Fruit fly (Drosophila melanogaster): ENCODE measurements around the gene Septin1.

The Septin1 gene

dm6 chrX:21339476-21339931 lies 18.6 kb upstream of the Septin1 start, which contains the start of the genes tty and fliI:
TSS of gene tty (minus strand) at chrX:21339676.
TSS of gene fliI (plus strand) at chrX:21339741.
- TF ChIP-seq Clk (GFP tag; optimal IDR thresholded peaks at IDR 0.05) = peak; percentile 48
- peak; percentile 85 for TF ChIP-seq CG1620 (GFP tag; optimal IDR thresholded peaks at IDR 0.05)
- TF ChIP-seq Crg-1 (GFP tag; optimal IDR thresholded peaks at IDR 0.05) = peak; percentile 70
- TF ChIP-seq tj (GFP tag; optimal IDR thresholded peaks at IDR 0.05) = peak; percentile 77
- TF ChIP-seq pad (GFP tag; optimal IDR thresholded peaks at IDR 0.05) = peak; percentile 74
- peak; percentile 85 for TF ChIP-seq CG11617 (GFP tag; optimal IDR thresholded peaks at IDR 0.05)
- peak; percentile 88 for TF ChIP-seq Mnt (GFP tag; optimal IDR thresholded peaks at IDR 0.05)
- peak; percentile 87 for TF ChIP-seq bab1 (GFP tag; optimal IDR thresholded peaks at IDR 0.05)
- TF ChIP-seq CG7101 (tag; optimal IDR thresholded peaks at IDR 0.05) = peak; percentile 82
- peak; percentile 87 for TF ChIP-seq ovo (GFP tag; optimal IDR thresholded peaks at IDR 0.05)
- TF ChIP-seq CG5204 (GFP tag; optimal IDR thresholded peaks at IDR 0.05) = peak; percentile 65
- TF ChIP-seq CG12768 (GFP tag; optimal IDR thresholded peaks at IDR 0.05) = peak; percentile 58
- peak; percentile 60 for TF ChIP-seq CG7045 (GFP tag; optimal IDR thresholded peaks at IDR 0.05)
- peak; percentile 49 for TF ChIP-seq CG33017 (tag; optimal IDR thresholded peaks at IDR 0.05)
- TF ChIP-seq cic (GFP tag; optimal IDR thresholded peaks at IDR 0.05) = peak; percentile 58
- peak; percentile 67 for TF ChIP-seq toe (GFP tag; optimal IDR thresholded peaks at IDR 0.05)
- TF ChIP-seq cnc (optimal IDR thresholded peaks at IDR 0.05) = no peak
- TF ChIP-seq CG14711 (tag; optimal IDR thresholded peaks at IDR 0.05) = peak; percentile 96
- TF ChIP-seq Hr96 (GFP tag; optimal IDR thresholded peaks at IDR 0.05) = peak; percentile 87
- TF ChIP-seq kay (GFP tag; ENCODE audit: borderline replicate concordance) = no peak

- TF ChIP-seq Mnt (GFP tag; optimal IDR thresholded peaks at IDR 0.05) = peak; percentile 94
- peak; percentile 4 for TF ChIP-seq CG7045 (GFP tag; optimal IDR thresholded peaks at IDR 0.05)
- peak; percentile 45 for TF ChIP-seq tj (GFP tag; optimal IDR thresholded peaks at IDR 0.05)
- TF ChIP-seq Crg-1 (GFP tag; optimal IDR thresholded peaks at IDR 0.05) = no peak
- no peak for TF ChIP-seq cnc (optimal IDR thresholded peaks at IDR 0.05)
- TF ChIP-seq bab1 (GFP tag; optimal IDR thresholded peaks at IDR 0.05) = peak; percentile 77
- peak; percentile 56 for TF ChIP-seq CG7101 (tag; optimal IDR thresholded peaks at IDR 0.05)
- TF ChIP-seq CG14711 (tag; optimal IDR thresholded peaks at IDR 0.05) = peak; percentile 41
- TF ChIP-seq CG11617 (GFP tag; optimal IDR thresholded peaks at IDR 0.05) = peak; percentile 40
- TF ChIP-seq toe (GFP tag; optimal IDR thresholded peaks at IDR 0.05) = peak; percentile 2
- peak; percentile 58 for TF ChIP-seq CG1620 (GFP tag; optimal IDR thresholded peaks at IDR 0.05)
- no peak for TF ChIP-seq CG5204 (GFP tag; optimal IDR thresholded peaks at IDR 0.05)
- no peak for TF ChIP-seq Clk (GFP tag; optimal IDR thresholded peaks at IDR 0.05)
- peak; percentile 35 for TF ChIP-seq pad (GFP tag; optimal IDR thresholded peaks at IDR 0.05)
- peak; percentile 1 for TF ChIP-seq CG33017 (tag; optimal IDR thresholded peaks at IDR 0.05)
- no peak for TF ChIP-seq ovo (GFP tag; optimal IDR thresholded peaks at IDR 0.05)
These were observed 13.0 kb upstream of the Septin1 start, which contains the start of gene dod for dm6 chrX:21345036-21345500. TSS of gene dod (plus strand) at chrX:21345358.

dm6 chrX:21349800-21350309 lies 8.2 kb upstream of the Septin1 start, which contains the start of the genes peng and sol:
TSS of gene peng (minus strand) at chrX:21349843.
TSS of gene sol (plus strand) at chrX:21350280.
- TF ChIP-seq CG1620 (GFP tag; optimal IDR thresholded peaks at IDR 0.05) = peak; percentile 79
- TF ChIP-seq CG14711 (tag; optimal IDR thresholded peaks at IDR 0.05) = peak; percentile 97
- peak; percentile 29 for TF ChIP-seq ovo (GFP tag; optimal IDR thresholded peaks at IDR 0.05)
- peak; percentile 46 for TF ChIP-seq tj (GFP tag; optimal IDR thresholded peaks at IDR 0.05)
- no peak for TF ChIP-seq cnc (optimal IDR thresholded peaks at IDR 0.05)
- no peak for TF ChIP-seq kay (GFP tag; ENCODE audit: borderline replicate concordance)
- TF ChIP-seq CG11617 (GFP tag; optimal IDR thresholded peaks at IDR 0.05) = peak; percentile 80
- peak; percentile 80 for TF ChIP-seq Crg-1 (GFP tag; optimal IDR thresholded peaks at IDR 0.05)
- peak; percentile 72 for TF ChIP-seq pad (GFP tag; optimal IDR thresholded peaks at IDR 0.05)
- TF ChIP-seq CG5204 (GFP tag; optimal IDR thresholded peaks at IDR 0.05) = no peak
- peak; percentile 68 for TF ChIP-seq bab1 (GFP tag; optimal IDR thresholded peaks at IDR 0.05)
- TF ChIP-seq Clk (GFP tag; optimal IDR thresholded peaks at IDR 0.05) = peak; percentile 26
- no peak for TF ChIP-seq CG12768 (GFP tag; optimal IDR thresholded peaks at IDR 0.05)
- peak; percentile 2 for TF ChIP-seq CG33017 (tag; optimal IDR thresholded peaks at IDR 0.05)
- no peak for TF ChIP-seq CG7045 (GFP tag; optimal IDR thresholded peaks at IDR 0.05)
- peak; percentile 98 for TF ChIP-seq Mnt (GFP tag; optimal IDR thresholded peaks at IDR 0.05)
- no peak for TF ChIP-seq Hr96 (GFP tag; optimal IDR thresholded peaks at IDR 0.05)
- peak; percentile 79 for TF ChIP-seq CG7101 (tag; optimal IDR thresholded peaks at IDR 0.05)
- no peak for TF ChIP-seq cic (GFP tag; optimal IDR thresholded peaks at IDR 0.05)
- TF ChIP-seq toe (GFP tag; optimal IDR thresholded peaks at IDR 0.05) = peak; percentile 66

dm6 chrX:21351210-21351824 lies 6.8 kb upstream of the Septin1 start:
- no peak for TF ChIP-seq Mnt (GFP tag; optimal IDR thresholded peaks at IDR 0.05)
- TF ChIP-seq CG11617 (GFP tag; optimal IDR thresholded peaks at IDR 0.05) = no peak
- TF ChIP-seq cic (GFP tag; optimal IDR thresholded peaks at IDR 0.05) = no peak
- no peak for TF ChIP-seq pad (GFP tag; optimal IDR thresholded peaks at IDR 0.05)
- TF ChIP-seq bab1 (GFP tag; optimal IDR thresholded peaks at IDR 0.05) = no peak
- no peak for TF ChIP-seq tj (GFP tag; optimal IDR thresholded peaks at IDR 0.05)
- no peak for TF ChIP-seq Hr96 (GFP tag; optimal IDR thresholded peaks at IDR 0.05)
- no peak for TF ChIP-seq CG7101 (tag; optimal IDR thresholded peaks at IDR 0.05)
- TF ChIP-seq cnc (optimal IDR thresholded peaks at IDR 0.05) = no peak
- no peak for TF ChIP-seq CG12768 (GFP tag; optimal IDR thresholded peaks at IDR 0.05)
- no peak for TF ChIP-seq CG5204 (GFP tag; optimal IDR thresholded peaks at IDR 0.05)
- no peak for TF ChIP-seq toe (GFP tag; optimal IDR thresholded peaks at IDR 0.05)
- no peak for TF ChIP-seq ovo (GFP tag; optimal IDR thresholded peaks at IDR 0.05)
- TF ChIP-seq CG1620 (GFP tag; optimal IDR thresholded peaks at IDR 0.05) = no peak
- TF ChIP-seq kay (GFP tag; ENCODE audit: borderline replicate concordance) = no peak
- TF ChIP-seq Crg-1 (GFP tag; optimal IDR thresholded peaks at IDR 0.05) = no peak
- TF ChIP-seq CG33017 (tag; optimal IDR thresholded peaks at IDR 0.05) = no peak
- TF ChIP-seq Clk (GFP tag; optimal IDR thresholded peaks at IDR 0.05) = no peak
- no peak for TF ChIP-seq CG7045 (GFP tag; optimal IDR thresholded peaks at IDR 0.05)
- TF ChIP-seq CG14711 (tag; optimal IDR thresholded peaks at IDR 0.05) = no peak

dm6 chrX:21353541-21353940 lies 4.5 kb upstream of the Septin1 start:
- TF ChIP-seq cic (GFP tag; optimal IDR thresholded peaks at IDR 0.05) (peak; percentile 69), CG1620 (GFP tag; optimal IDR thresholded peaks at IDR 0.05) (no peak)
